Worm (Caenorhabditis elegans) whole organism, L4 larva: ENCODE measurements around the gene ddx-19.

Source experiments
- hlh-11 ChIP-seq: fragments of 200-800 bp; sonication (Bioruptor generic); optimal IDR thresholded peaks from 2 replicates; lab custom pipeline; 2018; ENCODE audit warnings: mild to moderate bottlenecking, missing genetic modification characterization, missing compliant biosample characterization
- nhr-41 ChIP-seq: fragments of 200-800 bp; sonication (Bioruptor generic); IDR thresholded peaks from 2 replicates; pipeline ENCODE4 v1.3.6; 2022; ENCODE audit warnings: missing genetic modification reagents, missing genetic modification characterization, missing compliant biosample characterization
- unc-62 ChIP-seq, 3 experiments: fragments of 150-350 bp in 1 of 3; sonication (generic microtip); optimal IDR thresholded peaks in 2 of 3; peaks in 1 of 3; 1 replicate in 1 of 3; 2 replicates in 2 of 3; lab custom pipeline; 2014 to 2017; ENCODE audit warnings: missing biosample characterization in 3 of 3, missing genetic modification characterization in 3 of 3, missing genetic modification reagents in 3 of 3, missing genotype in 1 of 3

ce11 chrII:8845298-8845697 lies 39.4 kb upstream of the ddx-19 start, which contains the start of gene agxt-1:
- TF ChIP-seq nhr-41 (GFP tag; lab: Robert Waterston, UW) (no peak), hlh-11 (tag; lab: Kevin White, UChicago) (no peak), unc-62 (GFP tag; optimal IDR thresholded peaks at IDR 0.05 in 1 of 2; lab: Kevin White, UChicago) (no peak), unc-62 (tag; optimal IDR thresholded peaks at IDR 0.05; lab: Kevin White, UChicago) (no peak)
